Fruit fly (Drosophila melanogaster): ENCODE results near the gene CG9368.

DNA sequence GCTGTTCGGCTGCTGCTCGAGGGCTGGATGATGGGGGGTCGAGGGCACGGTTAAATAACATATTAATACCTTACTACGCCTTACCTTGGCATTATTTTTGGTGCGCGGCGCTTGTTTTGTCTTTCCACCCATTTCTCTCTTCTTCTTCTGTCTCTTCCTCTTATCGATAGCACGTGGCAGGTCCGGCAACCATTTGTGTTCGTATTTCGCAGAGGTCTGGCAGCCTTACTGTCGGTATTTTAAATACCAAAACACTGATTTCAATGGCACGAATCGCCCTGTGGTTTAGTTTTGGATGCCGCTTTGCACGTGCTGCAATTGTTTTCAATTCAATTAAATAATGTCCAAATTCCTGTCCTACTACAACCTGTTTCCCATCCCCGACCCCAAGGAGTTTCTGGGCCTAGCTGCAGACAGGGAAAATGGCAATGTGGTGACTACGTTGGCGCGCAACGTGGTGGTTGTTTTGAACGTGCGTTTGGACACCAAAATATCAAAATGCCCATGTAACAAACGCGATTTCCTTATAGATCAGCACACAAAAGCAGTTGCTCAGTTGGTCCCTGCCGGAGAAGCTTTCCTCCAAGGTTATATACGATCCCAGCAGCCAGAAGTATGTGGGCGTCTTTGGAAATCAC is 49.2 kb upstream of the CG9368 start, which contains the start of the genes Ltn1 and CG9300:
- TF ChIP-seq insv (optimal IDR thresholded peaks at IDR 0.05): no peak
- no peak for TF ChIP-seq psq (optimal IDR thresholded peaks at IDR 0.05)

All from Kc167 (cell line).